Worm (Caenorhabditis elegans): ENCODE data around the gene Y39B6A.7.

DNA sequence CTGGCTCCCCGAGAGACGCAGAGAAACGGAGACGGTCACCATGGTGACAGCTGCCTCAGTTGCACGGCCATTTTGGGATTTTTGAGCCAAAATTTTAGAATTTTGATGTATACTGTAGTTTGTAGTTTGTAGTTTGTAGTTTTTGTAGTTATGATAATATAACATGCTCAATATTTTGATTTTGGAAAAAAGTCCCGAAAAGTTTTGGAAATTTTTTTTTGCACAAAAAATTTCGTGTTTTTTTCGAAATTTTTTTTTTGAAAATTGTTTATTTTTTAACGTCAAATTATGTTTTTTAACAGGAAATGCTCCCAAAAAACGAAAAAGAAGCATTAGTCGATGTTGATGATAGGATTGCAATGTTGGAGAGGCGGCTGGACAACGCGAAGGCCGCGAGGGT lies 21.7 kb downstream of the Y39B6A.7 start, which contains the start of gene dyf-17:
- TF ChIP-seq hlh-8 (tag; optimal IDR thresholded peaks at IDR 0.05) = no peak
- TF ChIP-seq unc-42 (tag; optimal IDR thresholded peaks at IDR 0.05) = no peak
- no peak for TF ChIP-seq ceh-14 (tag; optimal IDR thresholded peaks at IDR 0.05)
- no peak for TF ChIP-seq ama-1 (optimal IDR thresholded peaks at IDR 0.05)
- no peak for TF ChIP-seq lim-6 (tag; optimal IDR thresholded peaks at IDR 0.05)
- no peak for TF ChIP-seq ceh-18 (tag; optimal IDR thresholded peaks at IDR 0.05)
- TF ChIP-seq lin-11 (tag; optimal IDR thresholded peaks at IDR 0.05) = no peak
- no peak for TF ChIP-seq unc-86 (tag; optimal IDR thresholded peaks at IDR 0.05)
- no peak for TF ChIP-seq ztf-16 (tag; optimal IDR thresholded peaks at IDR 0.05)
- no peak for TF ChIP-seq ceh-19 (GFP tag; optimal IDR thresholded peaks at IDR 0.05)
- no peak for TF ChIP-seq rnt-1 (tag; optimal IDR thresholded peaks at IDR 0.05)
- no peak for TF ChIP-seq T23F11.4 (GFP tag; optimal IDR thresholded peaks at IDR 0.05)
- TF ChIP-seq tbx-2 (tag; optimal IDR thresholded peaks at IDR 0.05) = no peak
- TF ChIP-seq ceh-24 (tag; optimal IDR thresholded peaks at IDR 0.05) = no peak
